Fruit fly (Drosophila melanogaster): ENCODE results near the gene CG2004.

The CG2004 gene

DNA sequence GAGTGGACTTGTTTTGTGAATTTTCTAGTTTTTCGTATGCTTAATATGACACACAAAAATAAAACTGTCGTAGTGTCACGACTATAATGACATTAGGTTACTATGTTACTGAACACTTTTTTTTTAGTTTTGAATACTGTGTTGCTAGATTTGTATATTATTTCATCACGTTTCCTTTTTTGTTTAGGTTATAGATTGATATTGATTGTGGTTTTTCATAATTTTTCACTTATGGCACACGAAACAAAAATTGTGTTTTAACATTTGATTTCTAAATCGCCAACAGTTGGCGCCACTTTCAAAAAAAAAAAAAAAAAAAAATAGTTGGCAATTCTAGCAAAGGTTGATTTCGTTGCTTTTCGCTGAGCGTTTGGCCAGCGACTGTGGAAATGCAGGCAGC is 21.2 kb downstream of the CG2004 start, which contains the start of gene CG11294:
Gene CG11294 (minus strand): TSS at position 101 of the 400 bp plus-strand sequence.
- TF ChIP-seq usp (GFP tag; optimal IDR thresholded peaks at IDR 0.05) (no peak), Jra (GFP tag; optimal IDR thresholded peaks at IDR 0.05) (no peak), foxo (GFP tag; optimal IDR thresholded peaks at IDR 0.05) (no peak), ey (GFP tag; optimal IDR thresholded peaks at IDR 0.05) (no peak)

DNA sequence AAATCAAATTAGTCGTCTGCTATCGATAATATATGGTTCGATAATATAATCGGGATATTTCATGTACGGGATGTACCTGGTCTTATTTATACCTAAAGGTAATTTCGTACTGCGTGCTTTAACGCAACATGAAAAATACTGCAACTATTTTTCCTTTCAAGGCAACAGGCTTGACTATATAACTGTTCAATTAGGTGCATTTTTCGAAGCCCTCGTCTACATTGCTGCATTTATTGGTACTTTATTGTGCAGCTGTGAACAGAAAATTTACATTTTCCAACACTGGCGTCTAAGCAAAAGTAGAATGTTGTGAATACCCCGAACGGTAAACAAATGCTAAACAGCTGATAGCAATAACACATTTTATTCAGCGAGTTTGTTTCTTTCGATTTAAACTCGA is 24.7 kb downstream of the CG2004 start, which contains the start of the genes Ppt1 and Ogg1:
Gene Ppt1 (minus strand): TSS at position 225 of the 400 bp plus-strand sequence.
Gene Ogg1 (plus strand): TSS at position 325 of the 400 bp plus-strand sequence.
- TF ChIP-seq Hr78 (GFP tag; optimal IDR thresholded peaks at IDR 0.05) (no peak), Jra (GFP tag; optimal IDR thresholded peaks at IDR 0.05) (peak; percentile 77), foxo (GFP tag; optimal IDR thresholded peaks at IDR 0.05) (peak in 1 of 2 experiments; percentile 80), pan (optimal IDR thresholded peaks at IDR 0.05) (no peak), OdsH (GFP tag; optimal IDR thresholded peaks at IDR 0.05) (peak; percentile 41), rgr (GFP tag; optimal IDR thresholded peaks at IDR 0.05) (peak; percentile 75), h (GFP tag; optimal IDR thresholded peaks at IDR 0.05) (peak; percentile 76), Hnf4 (GFP tag; optimal IDR thresholded peaks at IDR 0.05) (peak; percentile 84), psq (GFP tag; optimal IDR thresholded peaks at IDR 0.05) (peak; percentile 50), woc (GFP tag; optimal IDR thresholded peaks at IDR 0.05) (peak; percentile 86), Vsx2 (GFP tag; optimal IDR thresholded peaks at IDR 0.05; ENCODE audit: partially characterized antibody) (no peak), N (GFP tag; optimal IDR thresholded peaks at IDR 0.05) (no peak), lola (GFP tag; optimal IDR thresholded peaks at IDR 0.05) (no peak), Hr83 (GFP tag; optimal IDR thresholded peaks at IDR 0.05; ENCODE audit: poor library complexity, severe bottlenecking) (peak; percentile 82), tai (GFP tag; optimal IDR thresholded peaks at IDR 0.05) (peak; percentile 86), sage (GFP tag; optimal IDR thresholded peaks at IDR 0.05) (peak; percentile 36), br (GFP tag; optimal IDR thresholded peaks at IDR 0.05) (peak; percentile 63), dl (GFP tag; optimal IDR thresholded peaks at IDR 0.05; ENCODE audit: insufficient read depth in 1 of 2, partially characterized antibody in 2 of 2) (no peak), brk (GFP tag; optimal IDR thresholded peaks at IDR 0.05) (peak; percentile 29), fru (GFP tag; optimal IDR thresholded peaks at IDR 0.05) (peak; percentile 53), Abd-B (GFP tag; optimal IDR thresholded peaks at IDR 0.05) (no peak), CrebA (GFP tag; optimal IDR thresholded peaks at IDR 0.05; ENCODE audit: borderline replicate concordance) (no peak), Rel (GFP tag; optimal IDR thresholded peaks at IDR 0.05) (no peak), Rel (tag; optimal IDR thresholded peaks at IDR 0.05) (peak; percentile 98), sv (GFP tag; optimal IDR thresholded peaks at IDR 0.05) (peak; percentile 58), Myc (optimal IDR thresholded peaks at IDR 0.05) (peak; percentile 66), usp (GFP tag; optimal IDR thresholded peaks at IDR 0.05) (no peak), GATAd (GFP tag; optimal IDR thresholded peaks at IDR 0.05) (peak; percentile 19), dmrt93B (GFP tag; optimal IDR thresholded peaks at IDR 0.05) (no peak), Sp1 (GFP tag; optimal IDR thresholded peaks at IDR 0.05) (peak; percentile 59), ey (GFP tag; optimal IDR thresholded peaks at IDR 0.05) (peak; percentile 70), jim (GFP tag; optimal IDR thresholded peaks at IDR 0.05) (no peak), Dfd (GFP tag; optimal IDR thresholded peaks at IDR 0.05) (no peak), Dif (GFP tag; optimal IDR thresholded peaks at IDR 0.05; ENCODE audit: partially characterized antibody) (no peak), dsf (GFP tag; optimal IDR thresholded peaks at IDR 0.05; ENCODE audit: borderline replicate concordance) (peak; percentile 28), CG32264 (GFP tag; optimal IDR thresholded peaks at IDR 0.05) (no peak), Mio (GFP tag; optimal IDR thresholded peaks at IDR 0.05) (no peak), HLH106 (tag; optimal IDR thresholded peaks at IDR 0.05) (peak; percentile 63), CG9705 (GFP tag; optimal IDR thresholded peaks at IDR 0.05) (peak; percentile 41)

DNA sequence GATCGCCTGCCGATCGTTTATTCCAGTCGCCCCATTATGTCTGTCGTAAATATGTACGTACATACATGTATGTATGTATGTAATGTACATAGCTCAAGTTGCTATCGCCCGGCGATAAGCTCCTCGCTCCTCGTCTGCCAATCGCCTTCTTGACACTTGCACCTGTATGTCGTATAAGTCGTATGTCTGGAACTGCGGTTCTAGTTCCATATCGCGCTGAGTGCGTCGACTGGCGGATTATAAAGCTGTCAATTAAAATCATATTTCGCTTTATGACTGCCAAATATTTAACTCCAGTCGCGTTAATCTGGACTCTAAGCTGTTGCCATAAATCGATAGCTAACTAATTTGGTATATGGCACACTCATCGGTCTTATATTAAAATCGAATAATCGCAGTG is 29.3 kb downstream of the CG2004 start:
- no peak for TF ChIP-seq fru (GFP tag; optimal IDR thresholded peaks at IDR 0.05)
- no peak for TF ChIP-seq rgr (GFP tag; optimal IDR thresholded peaks at IDR 0.05)
- TF ChIP-seq usp (GFP tag; optimal IDR thresholded peaks at IDR 0.05), result no peak
- TF ChIP-seq dsf (GFP tag; optimal IDR thresholded peaks at IDR 0.05; ENCODE audit: borderline replicate concordance), result no peak
- TF ChIP-seq jim (GFP tag; optimal IDR thresholded peaks at IDR 0.05), result no peak
- TF ChIP-seq h (GFP tag; optimal IDR thresholded peaks at IDR 0.05), result no peak
